Worm (Caenorhabditis elegans): ENCODE measurements around the gene H40L08.3.

- TF ChIP-seq tbx-37 (GFP tag; conservative IDR thresholded peaks at IDR 0.05) = no peak
- TF ChIP-seq aly-1 (tag; optimal IDR thresholded peaks at IDR 0.05) = no peak
Observed at ce11 chrX:15039696-15040212, 36.1 kb downstream of the H40L08.3 start.

Data from whole organism, early embryonic.